Fruit fly (Drosophila melanogaster) whole organism, embryonic: ENCODE results near the gene CG5966.

ENCODE experiments used
- Awh ChIP-seq: fragments of 200-800 bp; sonication (Bioruptor generic); IDR thresholded peaks from 2 replicates; pipeline ENCODE4, ENCODE4 v1.3.6; 2022; ENCODE audit warnings: missing biosample characterization, missing genetic modification characterization
- CG10274 ChIP-seq: fragments of 200-800 bp; sonication (Bioruptor generic); optimal IDR thresholded peaks from 3 replicates; lab custom pipeline; 2017; ENCODE audit warnings: missing biosample characterization, mild to moderate bottlenecking, missing genetic modification characterization
- CG11398 ChIP-seq: fragments of 200-800 bp; sonication (Bioruptor generic); optimal IDR thresholded peaks from 2 replicates; lab custom pipeline; 2016; ENCODE audit warnings: missing biosample characterization, missing genetic modification characterization
- CG11456 ChIP-seq: fragments of 200-800 bp; sonication (Bioruptor generic); IDR thresholded peaks from 3 replicates; pipeline ENCODE4 v1.3.6; 2022; ENCODE audit warnings: missing biosample characterization, missing genetic modification characterization
- CG12104 ChIP-seq: fragments of 200-800 bp; sonication (Bioruptor generic); optimal IDR thresholded peaks from 3 replicates; lab custom pipeline; 2016; ENCODE audit warnings: missing biosample characterization, missing genetic modification characterization
- CG12155 ChIP-seq: fragments of 200-800 bp; sonication (Bioruptor generic); optimal IDR thresholded peaks from 3 replicates; lab custom pipeline; 2016; ENCODE audit warnings: missing biosample characterization, missing genetic modification characterization
- CG12391 ChIP-seq: fragments of 200-800 bp; sonication (Bioruptor generic); optimal IDR thresholded peaks from 3 replicates; lab custom pipeline; 2018; ENCODE audit warnings: missing biosample characterization, mild to moderate bottlenecking, missing genetic modification characterization, moderate library complexity
- CG12744 ChIP-seq: fragments of 200-800 bp; sonication (Bioruptor generic); optimal IDR thresholded peaks from 2 replicates; lab custom pipeline; 2016; ENCODE audit warnings: missing biosample characterization, missing genetic modification characterization
- CG12942 ChIP-seq: fragments of 200-800 bp; sonication (Bioruptor generic); optimal IDR thresholded peaks from 3 replicates; lab custom pipeline; 2016; ENCODE audit warnings: missing biosample characterization, missing genetic modification characterization
- CG13624 ChIP-seq: fragments of 200-800 bp; sonication (Bioruptor generic); optimal IDR thresholded peaks from 2 replicates; lab custom pipeline; 2016; ENCODE audit warnings: missing biosample characterization, missing genetic modification characterization
- CG13775 ChIP-seq: fragments of 200-800 bp; sonication (Bioruptor generic); optimal IDR thresholded peaks from 3 replicates; lab custom pipeline; 2017; ENCODE audit warnings: missing biosample characterization, mild to moderate bottlenecking, missing genetic modification characterization
- CG13894 ChIP-seq: fragments of 200-800 bp; sonication (Bioruptor generic); optimal IDR thresholded peaks from 3 replicates; lab custom pipeline; 2018; ENCODE audit warnings: missing biosample characterization, mild to moderate bottlenecking, missing genetic modification characterization, moderate library complexity
- CG14667 ChIP-seq: fragments of 200-800 bp; sonication (Bioruptor generic); IDR thresholded peaks from 2 replicates; pipeline ENCODE4 v1.3.6; 2022; ENCODE audit warnings: missing biosample characterization, missing genetic modification characterization
- CG14965 ChIP-seq: fragments of 200-800 bp; sonication (Bioruptor generic); optimal IDR thresholded peaks from 2 replicates; lab custom pipeline; 2016; ENCODE audit warnings: missing biosample characterization, missing genetic modification characterization, borderline replicate concordance
- CG17385 ChIP-seq: fragments of 200-800 bp; sonication (Bioruptor generic); optimal IDR thresholded peaks from 3 replicates; lab custom pipeline; 2018; ENCODE audit warnings: missing biosample characterization, mild to moderate bottlenecking, missing genetic modification characterization
- CG17568 ChIP-seq: fragments of 200-800 bp; sonication (Bioruptor generic); optimal IDR thresholded peaks from 2 replicates; lab custom pipeline; 2018; ENCODE audit warnings: missing biosample characterization, mild to moderate bottlenecking, missing genetic modification characterization, moderate library complexity
- CG2129 ChIP-seq: fragments of 200-800 bp; sonication (Bioruptor generic); IDR thresholded peaks from 2 replicates; pipeline ENCODE4 v1.3.6; 2022; ENCODE audit warnings: missing biosample characterization, missing genetic modification characterization; ENCODE audit not compliant: partially characterized antibody
- CG31365 ChIP-seq: fragments of 200-800 bp; sonication (Bioruptor generic); optimal IDR thresholded peaks from 2 replicates; lab custom pipeline; 2018; ENCODE audit warnings: missing biosample characterization, mild to moderate bottlenecking, missing genetic modification characterization
- CG7556 ChIP-seq: fragments of 200-800 bp; sonication (Bioruptor generic); optimal IDR thresholded peaks from 2 replicates; lab custom pipeline; 2017; ENCODE audit warnings: missing biosample characterization, mild to moderate bottlenecking, missing genetic modification characterization
- CoRest ChIP-seq: fragments of 200-800 bp; sonication (Bioruptor generic); optimal IDR thresholded peaks from 3 replicates; lab custom pipeline; 2018; ENCODE audit warnings: missing biosample characterization, mild to moderate bottlenecking, missing genetic modification characterization, moderate library complexity
- E2f2 ChIP-seq: fragments of 200-800 bp; sonication (Bioruptor generic); IDR thresholded peaks from 2 replicates; pipeline ENCODE4 v1.3.6; 2022; ENCODE audit warnings: missing biosample characterization, missing genetic modification characterization
- HLH4C ChIP-seq: fragments of 200-800 bp; sonication (Bioruptor generic); IDR thresholded peaks from 3 replicates; pipeline ENCODE4 v1.3.6; 2022; ENCODE audit warnings: missing biosample characterization, missing genetic modification characterization; ENCODE audit not compliant: partially characterized antibody
- Kr ChIP-seq: fragments of 200-800 bp; sonication (Bioruptor generic); optimal IDR thresholded peaks from 2 replicates; lab custom pipeline; 2017; ENCODE audit warnings: missing biosample characterization, mild to moderate bottlenecking, missing genetic modification characterization
- MBD-R2 ChIP-seq: fragments of 200-800 bp; sonication (Bioruptor generic); IDR thresholded peaks from 2 replicates; pipeline ENCODE4 v1.3.6; 2022; ENCODE audit warnings: missing biosample characterization, missing genetic modification characterization
- Mad ChIP-seq: fragments of 200-800 bp; sonication (Bioruptor generic); optimal IDR thresholded peaks from 2 replicates; lab custom pipeline; 2016; ENCODE audit warnings: missing biosample characterization, missing genetic modification characterization
- Meics ChIP-seq: fragments of 200-800 bp; sonication (Bioruptor generic); optimal IDR thresholded peaks from 2 replicates; lab custom pipeline; 2017; ENCODE audit warnings: missing biosample characterization, mild to moderate bottlenecking, missing genetic modification characterization
- Nf-YA ChIP-seq: fragments of 200-800 bp; sonication (Bioruptor generic); IDR thresholded peaks from 2 replicates; pipeline ENCODE4 v1.3.6; 2022; ENCODE audit warnings: missing biosample characterization, missing genetic modification characterization
- Scr ChIP-seq: fragments of 200-800 bp; sonication (Bioruptor generic); IDR thresholded peaks from 2 replicates; pipeline ENCODE4 v1.3.6; 2022; ENCODE audit warnings: missing biosample characterization, missing genetic modification characterization; ENCODE audit not compliant: partially characterized antibody
- Sox100B ChIP-seq: fragments of 200-800 bp; sonication (Bioruptor generic); optimal IDR thresholded peaks from 3 replicates; lab custom pipeline; 2018; ENCODE audit warnings: missing biosample characterization, mild to moderate bottlenecking, missing genetic modification characterization
- YL-1 ChIP-seq: fragments of 200-800 bp; sonication (Bioruptor generic); optimal IDR thresholded peaks from 3 replicates; lab custom pipeline; 2017; ENCODE audit warnings: missing biosample characterization, mild to moderate bottlenecking, missing genetic modification characterization
- ac ChIP-seq: fragments of 200-800 bp; sonication (Bioruptor generic); optimal IDR thresholded peaks from 3 replicates; lab custom pipeline; 2017; ENCODE audit warnings: missing biosample characterization, mild to moderate bottlenecking, missing genetic modification characterization
- amos ChIP-seq: fragments of 200-800 bp; sonication (Bioruptor generic); IDR thresholded peaks from 2 replicates; pipeline ENCODE4 v1.3.6; 2022; ENCODE audit warnings: missing biosample characterization, missing genetic modification characterization; ENCODE audit not compliant: partially characterized antibody
- ara ChIP-seq: fragments of 200-800 bp; sonication (Bioruptor generic); IDR thresholded peaks from 2 replicates; pipeline ENCODE4 v1.3.6; 2022; ENCODE audit warnings: missing biosample characterization, missing genetic modification characterization
- cato ChIP-seq: fragments of 200-800 bp; sonication (Bioruptor generic); optimal IDR thresholded peaks from 2 replicates; lab custom pipeline; 2016; ENCODE audit warnings: missing biosample characterization, missing genetic modification characterization, borderline replicate concordance
- crp ChIP-seq, 2 experiments: fragments of 200-800 bp; sonication (Bioruptor generic); optimal IDR thresholded peaks; 2 replicates in 1 of 2; 3 replicates in 1 of 2; lab custom pipeline; 2017; ENCODE audit warnings: missing biosample characterization in 2 of 2, missing genetic modification characterization in 2 of 2, mild to moderate bottlenecking in 1 of 2, moderate library complexity in 1 of 2
- dati ChIP-seq: fragments of 200-800 bp; sonication (Bioruptor generic); IDR thresholded peaks from 2 replicates; pipeline ENCODE4 v1.3.6; 2022; ENCODE audit warnings: missing biosample characterization, missing genetic modification characterization
- eyg ChIP-seq: fragments of 200-800 bp; sonication (Bioruptor generic); optimal IDR thresholded peaks from 3 replicates; lab custom pipeline; 2016; ENCODE audit warnings: missing biosample characterization, missing genetic modification characterization
- gsb-n ChIP-seq: fragments of 200-800 bp; sonication (Bioruptor generic); optimal IDR thresholded peaks from 3 replicates; lab custom pipeline; 2018; ENCODE audit warnings: missing biosample characterization, mild to moderate bottlenecking, missing genetic modification characterization
- insv ChIP-seq, 2 experiments: fragments of 200-800 bp; sonication (Bioruptor generic); optimal IDR thresholded peaks; 3 replicates each; lab custom pipeline; 2016 to 2018; ENCODE audit warnings: missing biosample characterization in 2 of 2, missing genetic modification characterization in 2 of 2
- knrl ChIP-seq: fragments of 200-800 bp; sonication (Bioruptor generic); IDR thresholded peaks from 3 replicates; pipeline ENCODE4 v1.3.6; 2022; ENCODE audit warnings: missing biosample characterization, missing genetic modification characterization; ENCODE audit not compliant: partially characterized antibody
- luna ChIP-seq: fragments of 200-800 bp; sonication (Bioruptor generic); optimal IDR thresholded peaks from 2 replicates; lab custom pipeline; 2016; ENCODE audit warnings: missing biosample characterization, missing genetic modification characterization
- oc ChIP-seq: fragments of 200-800 bp; sonication (Bioruptor generic); optimal IDR thresholded peaks from 2 replicates; lab custom pipeline; 2018; ENCODE audit warnings: missing biosample characterization, mild to moderate bottlenecking, missing genetic modification characterization, moderate library complexity
- phol ChIP-seq: fragments of 200-800 bp; sonication (Bioruptor generic); optimal IDR thresholded peaks from 3 replicates; lab custom pipeline; 2018; ENCODE audit warnings: missing biosample characterization, mild to moderate bottlenecking, missing genetic modification characterization, moderate library complexity
- pum ChIP-seq: fragments of 200-800 bp; sonication (Bioruptor generic); optimal IDR thresholded peaks from 2 replicates; lab custom pipeline; 2016; ENCODE audit warnings: missing biosample characterization, missing genetic modification characterization
- sd ChIP-seq: fragments of 200-800 bp; sonication (Bioruptor generic); optimal IDR thresholded peaks from 3 replicates; lab custom pipeline; 2018; ENCODE audit warnings: missing biosample characterization, mild to moderate bottlenecking, missing genetic modification characterization, moderate library complexity
- sim ChIP-seq: fragments of 200-800 bp; sonication (Bioruptor generic); IDR thresholded peaks from 2 replicates; pipeline ENCODE4 v1.3.6; 2022; ENCODE audit warnings: missing biosample characterization, missing genetic modification characterization
- sima ChIP-seq: fragments of 200-800 bp; sonication (Bioruptor generic); optimal IDR thresholded peaks from 2 replicates; lab custom pipeline; 2016; ENCODE audit warnings: missing biosample characterization, missing genetic modification characterization
- slbo ChIP-seq: fragments of 200-800 bp; sonication (Bioruptor generic); IDR thresholded peaks from 2 replicates; pipeline ENCODE4 v1.3.6; 2022; ENCODE audit warnings: missing biosample characterization, missing genetic modification characterization
- wek ChIP-seq: fragments of 200-800 bp; sonication (Bioruptor generic); optimal IDR thresholded peaks from 3 replicates; lab custom pipeline; 2018; ENCODE audit warnings: missing biosample characterization, mild to moderate bottlenecking, missing genetic modification characterization, moderate library complexity
- zf30C ChIP-seq: fragments of 200-800 bp; sonication (Bioruptor generic); optimal IDR thresholded peaks from 3 replicates; lab custom pipeline; 2018; ENCODE audit warnings: missing biosample characterization, mild to moderate bottlenecking, missing genetic modification characterization

Gene CG5966

DNA sequence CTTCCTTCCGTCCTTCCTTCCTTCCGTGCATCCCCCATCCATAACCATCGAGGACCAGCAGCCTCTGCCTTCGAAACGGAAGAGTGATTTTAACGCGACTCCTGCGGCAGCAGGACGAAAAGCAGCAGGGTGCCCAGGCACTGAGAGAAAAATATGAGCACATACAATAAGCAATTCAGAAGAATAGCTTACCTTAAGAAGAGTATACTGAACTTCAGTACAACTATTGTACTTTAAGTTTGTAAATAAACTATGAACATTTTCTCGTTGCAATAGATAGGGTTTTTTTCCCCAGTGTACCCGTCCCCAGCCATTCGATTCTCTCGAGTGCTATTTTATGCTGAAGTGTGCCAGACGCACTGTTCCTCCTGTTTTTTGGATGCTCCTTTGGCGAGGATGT lies 43.1 kb downstream of the CG5966 start (continued):
- peak; percentile 64 for TF ChIP-seq CG14965 (GFP tag; lab: Kevin White, UChicago)
- TF ChIP-seq luna (GFP tag; lab: Kevin White, UChicago): no peak
- 0 out of 3 replicates have a peak, but pooled peaks have one; percentile 25 for TF ChIP-seq knrl (GFP tag; lab: Robert Waterston, UW)
- TF ChIP-seq CG12104: peak; percentile 65
- TF ChIP-seq gsb-n (tag; lab: Kevin White, UChicago): peak; percentile 63
- peak; percentile 65 for TF ChIP-seq CG13624 (GFP tag; lab: Kevin White, UChicago)
- TF ChIP-seq CG31365 (tag; lab: Kevin White, UChicago): peak; percentile 47
- TF ChIP-seq sd (tag; lab: Kevin White, UChicago): peak; percentile 19
- TF ChIP-seq Kr (GFP tag; lab: Kevin White, UChicago): no peak
- TF ChIP-seq dati (GFP tag; lab: Robert Waterston, UW): peak; percentile 60; the same call in 1 of the 2 replicates
- peak; percentile 59 for TF ChIP-seq CG14667 (GFP tag; lab: Robert Waterston, UW)
- no peak for TF ChIP-seq HLH4C
- TF ChIP-seq CG11456 (GFP tag; lab: Robert Waterston, UW): peak; percentile 77
- TF ChIP-seq CG12155 (GFP tag; lab: Kevin White, UChicago): peak; percentile 42
- TF ChIP-seq phol (tag; lab: Kevin White, UChicago): peak; percentile 83
- TF ChIP-seq MBD-R2 (GFP tag; lab: Robert Waterston, UW): peak; percentile 40; the same call in 1 of the 2 replicates
- peak; percentile 76 for TF ChIP-seq pum (GFP tag; lab: Kevin White, UChicago)
- peak; percentile 81 for TF ChIP-seq zf30C
- TF ChIP-seq Nf-YA (GFP tag; lab: Robert Waterston, UW): peak; percentile 43; the same call in 1 of the 2 replicates
- peak; percentile 63 for TF ChIP-seq ac (GFP tag; lab: Kevin White, UChicago)
- TF ChIP-seq CG12744 (GFP tag; lab: Kevin White, UChicago): peak; percentile 17
- peak; percentile 70 for TF ChIP-seq CG13775
- peak; percentile 76 for TF ChIP-seq Awh
- peak; percentile 20 for TF ChIP-seq sima (GFP tag; lab: Kevin White, UChicago)
- TF ChIP-seq YL-1 (GFP tag; lab: Kevin White, UChicago): no peak
- no peak for TF ChIP-seq amos (GFP tag; lab: Robert Waterston, UW)
- TF ChIP-seq CG2129 (GFP tag; lab: Robert Waterston, UW): no peak
- TF ChIP-seq insv (GFP tag; optimal IDR thresholded peaks at IDR 0.05; lab: Kevin White, UChicago): no peak
- TF ChIP-seq CG11398: peak; percentile 65
- TF ChIP-seq CG17385 (GFP tag; lab: Kevin White, UChicago): peak; percentile 70
- TF ChIP-seq CoRest (tag; lab: Kevin White, UChicago): peak; percentile 85
- peak; percentile 32; the same call in 1 of the 2 replicates for TF ChIP-seq E2f2 (GFP tag; lab: Robert Waterston, UW)
- peak; percentile 56 for TF ChIP-seq CG12942 (GFP tag; lab: Kevin White, UChicago)
- no peak for TF ChIP-seq Scr
- peak; percentile 81 for TF ChIP-seq CG12391 (tag; lab: Kevin White, UChicago)
- TF ChIP-seq sim: peak; percentile 57; the same call in 1 of the 2 replicates
- TF ChIP-seq eyg (GFP tag; lab: Kevin White, UChicago): peak; percentile 53
- TF ChIP-seq CG17568: peak; percentile 43
- TF ChIP-seq Meics: peak; percentile 62
- peak; percentile 32 for TF ChIP-seq oc (tag; lab: Kevin White, UChicago)
- peak; percentile 30 for TF ChIP-seq cato (GFP tag; lab: Kevin White, UChicago)
- peak; percentile 15 for TF ChIP-seq CG13894
- TF ChIP-seq ara (GFP tag; lab: Robert Waterston, UW): peak; percentile 84
- TF ChIP-seq wek (GFP tag; lab: Kevin White, UChicago): peak; percentile 62
- TF ChIP-seq CG10274 (GFP tag; lab: Kevin White, UChicago): peak; percentile 9
- peak; percentile 82 for TF ChIP-seq slbo (GFP tag; lab: Robert Waterston, UW)
- TF ChIP-seq Mad (GFP tag; lab: Kevin White, UChicago): peak; percentile 44
- TF ChIP-seq Sox100B (GFP tag; lab: Kevin White, UChicago): peak; percentile 72
- peak; percentile 86 for TF ChIP-seq CG7556
- peak in 1 of 2 experiments; percentile 8 for TF ChIP-seq crp (GFP tag; optimal IDR thresholded peaks at IDR 0.05; lab: Kevin White, UChicago)
